Fruit fly (Drosophila melanogaster): Measurements from ENCODE around the gene Csl4.
A peak's percentile ranks its signal among the peaks of the same experiment; 100 is the strongest.

Csl4 gene

dm6 chr2L:11123499-11123898, at the start of gene Csl4, which contains the start of gene Nup160 (continued):
- TF ChIP-seq CG1602 (GFP tag; optimal IDR thresholded peaks at IDR 0.05) = peak; percentile 74
- TF ChIP-seq Nf-YB (GFP tag; optimal IDR thresholded peaks at IDR 0.05) = no peak
- peak; percentile 50 for TF ChIP-seq CG7928 (GFP tag; optimal IDR thresholded peaks at IDR 0.05)
- TF ChIP-seq CG17802 (tag; optimal IDR thresholded peaks at IDR 0.05) = peak; percentile 2
- no peak for TF ChIP-seq CG18619 (GFP tag; optimal IDR thresholded peaks at IDR 0.05)
- no peak for TF ChIP-seq vnd (GFP tag; IDR thresholded peaks at IDR 0.05; ENCODE audit: partially characterized antibody)
- TF ChIP-seq Sry-δ (GFP tag; optimal IDR thresholded peaks at IDR 0.05) = peak; percentile 63
- peak; percentile 74 for TF ChIP-seq CG2116 (GFP tag; optimal IDR thresholded peaks at IDR 0.05)
- 0 out of 2 replicates have a peak, but pooled peaks have one; percentile 32 for TF ChIP-seq hbn (GFP tag; IDR thresholded peaks at IDR 0.05; ENCODE audit: partially characterized antibody)
- TF ChIP-seq NC2β (GFP tag; optimal IDR thresholded peaks at IDR 0.05) = peak; percentile 76
- no peak for TF ChIP-seq CG31441 (GFP tag; IDR thresholded peaks at IDR 0.05)
- no peak; the same call in 1 of the 2 replicates for TF ChIP-seq CG43689 (GFP tag; IDR thresholded peaks at IDR 0.05)
- TF ChIP-seq run (tag; optimal IDR thresholded peaks at IDR 0.05) = no peak
- peak; percentile 52 for TF ChIP-seq CG12299 (tag; optimal IDR thresholded peaks at IDR 0.05)
- peak; percentile 79 for TF ChIP-seq CG12744 (GFP tag; optimal IDR thresholded peaks at IDR 0.05)
- peak; percentile 38 for TF ChIP-seq Sry-β (GFP tag; optimal IDR thresholded peaks at IDR 0.05)
- no peak for TF ChIP-seq CG31365 (tag; optimal IDR thresholded peaks at IDR 0.05)
- peak; percentile 46 for TF ChIP-seq ftz-f1 (GFP tag; optimal IDR thresholded peaks at IDR 0.05)
- peak; percentile 49 for TF ChIP-seq CG15696 (tag; optimal IDR thresholded peaks at IDR 0.05)
- no peak for TF ChIP-seq bowl (GFP tag; IDR thresholded peaks at IDR 0.05)
- TF ChIP-seq CG7745 (tag; optimal IDR thresholded peaks at IDR 0.05) = no peak
- TF ChIP-seq cato (GFP tag; optimal IDR thresholded peaks at IDR 0.05; ENCODE audit: borderline replicate concordance) = peak; percentile 67
- TF ChIP-seq CG9932 (GFP tag; IDR thresholded peaks at IDR 0.05) = peak; percentile 83
- peak; percentile 68 for TF ChIP-seq CG18476 (GFP tag; optimal IDR thresholded peaks at IDR 0.05)
- TF ChIP-seq sqz (GFP tag; optimal IDR thresholded peaks at IDR 0.05) = no peak
- peak; percentile 48; the same call in 1 of the 2 replicates for TF ChIP-seq Ada2b (GFP tag; IDR thresholded peaks at IDR 0.05)
- TF ChIP-seq ranshi (GFP tag; IDR thresholded peaks at IDR 0.05) = peak; percentile 65; the same call in 1 of the 2 replicates
- peak; percentile 93 for TF ChIP-seq dm (GFP tag; optimal IDR thresholded peaks at IDR 0.05)
- TF ChIP-seq CG17385 (GFP tag; optimal IDR thresholded peaks at IDR 0.05) = peak; percentile 75
- peak; percentile 93 for TF ChIP-seq CG2120 (GFP tag; optimal IDR thresholded peaks at IDR 0.05)
- TF ChIP-seq CG3281 (GFP tag; optimal IDR thresholded peaks at IDR 0.05) = peak; percentile 72
- peak; percentile 77 for TF ChIP-seq CG10654 (GFP tag; optimal IDR thresholded peaks at IDR 0.05)
- peak; percentile 52; the same call in 2 of the 3 replicates for TF ChIP-seq CG14050 (GFP tag; IDR thresholded peaks at IDR 0.05)
- TF ChIP-seq CG10209 (GFP tag; optimal IDR thresholded peaks at IDR 0.05) = peak; percentile 73
- TF ChIP-seq CG3838 (GFP tag; optimal IDR thresholded peaks at IDR 0.05) = peak; percentile 6
- TF ChIP-seq Opbp (GFP tag; IDR thresholded peaks at IDR 0.05; ENCODE audit: partially characterized antibody) = peak; percentile 52; the same call in 2 of the 3 replicates
- TF ChIP-seq bbx (GFP tag; IDR thresholded peaks at IDR 0.05; ENCODE audit: partially characterized antibody) = no peak; the same call in 1 of the 2 replicates
- peak; percentile 38 for TF ChIP-seq CG3065 (GFP tag; optimal IDR thresholded peaks at IDR 0.05)
- TF ChIP-seq Fer3 (tag; optimal IDR thresholded peaks at IDR 0.05) = peak; percentile 69
- peak; percentile 40 for TF ChIP-seq Spps (tag; optimal IDR thresholded peaks at IDR 0.05)
- no peak for TF ChIP-seq Eip74EF (GFP tag; optimal IDR thresholded peaks at IDR 0.05)
- TF ChIP-seq CG7357 (GFP tag; IDR thresholded peaks at IDR 0.05) = peak; percentile 34; the same call in 1 of the 3 replicates
- peak; percentile 77 for TF ChIP-seq nmo (GFP tag; optimal IDR thresholded peaks at IDR 0.05)
- peak; percentile 46 for TF ChIP-seq en (GFP tag; optimal IDR thresholded peaks at IDR 0.05)
- TF ChIP-seq pan (optimal IDR thresholded peaks at IDR 0.05) = no peak
- peak in 1 of 2 experiments; percentile 81 for TF ChIP-seq pan (GFP tag; optimal IDR thresholded peaks at IDR 0.05 in 1 of 2, IDR thresholded peaks at IDR 0.05 in 1 of 2)
- no peak for TF ChIP-seq MTF-1 (GFP tag; optimal IDR thresholded peaks at IDR 0.05; ENCODE audit: borderline replicate concordance)
- TF ChIP-seq sna (GFP tag; IDR thresholded peaks at IDR 0.05; ENCODE audit: partially characterized antibody) = no peak
- TF ChIP-seq H2.0 (GFP tag; IDR thresholded peaks at IDR 0.05) = peak; percentile 53; the same call in 1 of the 2 replicates
- no peak for TF ChIP-seq Usf (GFP tag; optimal IDR thresholded peaks at IDR 0.05)

Measured in whole organism, embryonic.